Fruit fly (Drosophila melanogaster) whole organism, wandering third instar larva: Measurements from ENCODE around the gene Ctr1B.
A peak's percentile ranks its signal among the peaks of the same experiment; 100 is the strongest.

Source experiments
- Abd-B ChIP-seq: fragments of >200 bp; optimal IDR thresholded peaks from 2 replicates; lab custom pipeline; 2017; ENCODE audit warnings: missing biosample characterization, missing genetic modification characterization
- CG32264 ChIP-seq: fragments of 200-800 bp; sonication (Bioruptor generic); optimal IDR thresholded peaks from 2 replicates; lab custom pipeline; 2016; ENCODE audit warnings: missing biosample characterization, missing genetic modification characterization
- CG9705 ChIP-seq: fragments of 200-800 bp; sonication (Bioruptor generic); optimal IDR thresholded peaks from 2 replicates; lab custom pipeline; 2018; ENCODE audit warnings: missing biosample characterization, mild to moderate bottlenecking, missing genetic modification characterization
- CrebA ChIP-seq: fragments of 200-800 bp; sonication (Bioruptor generic); optimal IDR thresholded peaks from 2 replicates; lab custom pipeline; 2016; ENCODE audit warnings: missing biosample characterization, mild to moderate bottlenecking, missing genetic modification characterization, borderline replicate concordance
- Dfd ChIP-seq: fragments of >200 bp; optimal IDR thresholded peaks from 2 replicates; lab custom pipeline; 2017; ENCODE audit warnings: missing biosample characterization, missing genetic modification characterization
- Dif ChIP-seq: fragments of 200-275, 200-300 bp; sonication (Bioruptor generic); optimal IDR thresholded peaks from 2 replicates; lab custom pipeline; 2018; ENCODE audit warnings: missing biosample characterization, missing genetic modification characterization; ENCODE audit not compliant: partially characterized antibody
- GATAd ChIP-seq: sonication (Bioruptor generic); optimal IDR thresholded peaks from 2 replicates; lab custom pipeline; 2016; ENCODE audit warnings: missing biosample characterization, missing genetic modification characterization
- HLH106 ChIP-seq: fragments of 200-800 bp; optimal IDR thresholded peaks from 3 replicates; lab custom pipeline; 2019; ENCODE audit warnings: missing biosample characterization, mild to moderate bottlenecking, missing genetic modification characterization, moderate library complexity
- Hnf4 ChIP-seq: fragments of 200-800 bp; sonication (Bioruptor generic); optimal IDR thresholded peaks from 2 replicates; lab custom pipeline; 2016; ENCODE audit warnings: missing biosample characterization, mild to moderate bottlenecking, missing genetic modification characterization
- Hr78 ChIP-seq: fragments of >200 bp; optimal IDR thresholded peaks from 2 replicates; lab custom pipeline; 2017; ENCODE audit warnings: missing biosample characterization, missing genetic modification characterization
- Hr83 ChIP-seq: fragments of 200-300 bp; sonication (Bioruptor generic); optimal IDR thresholded peaks from 2 replicates; lab custom pipeline; 2016; ENCODE audit warnings: missing biosample characterization, mild to moderate bottlenecking, missing genetic modification characterization, moderate library complexity; ENCODE audit not compliant: poor library complexity, severe bottlenecking
- Jra ChIP-seq: sonication (Bioruptor generic); optimal IDR thresholded peaks from 2 replicates; lab custom pipeline; 2016; ENCODE audit warnings: missing biosample characterization, missing genetic modification characterization
- Mio ChIP-seq: sonication (Bioruptor generic); optimal IDR thresholded peaks from 2 replicates; lab custom pipeline; 2016; ENCODE audit warnings: missing biosample characterization, missing genetic modification characterization
- Myc ChIP-seq: fragments of >200 bp; optimal IDR thresholded peaks from 2 replicates; lab custom pipeline; 2017
- N ChIP-seq: fragments of >200 bp; optimal IDR thresholded peaks from 2 replicates; lab custom pipeline; 2018; ENCODE audit warnings: missing biosample characterization, missing external identifiers, missing genetic modification characterization
- OdsH ChIP-seq: fragments of 200-800 bp; sonication (Bioruptor generic); optimal IDR thresholded peaks from 2 replicates; lab custom pipeline; 2016; ENCODE audit warnings: missing biosample characterization, mild to moderate bottlenecking, missing genetic modification characterization
- Rel ChIP-seq, 2 experiments: fragments of 200-800 bp; sonication (Bioruptor generic) in 1 of 2; optimal IDR thresholded peaks; 2 replicates in 1 of 2; 3 replicates in 1 of 2; lab custom pipeline; 2016 to 2019; ENCODE audit warnings: mild to moderate bottlenecking in 2 of 2, missing biosample characterization in 2 of 2, missing genetic modification characterization in 2 of 2, moderate library complexity in 1 of 2
- Sp1 ChIP-seq: fragments of 200-800 bp; sonication (Bioruptor generic); optimal IDR thresholded peaks from 3 replicates; lab custom pipeline; 2019; ENCODE audit warnings: missing biosample characterization, mild to moderate bottlenecking, missing genetic modification characterization, moderate library complexity
- Vsx2 ChIP-seq: fragments of 200-300, 225-300 bp; sonication (Bioruptor generic); optimal IDR thresholded peaks from 2 replicates; lab custom pipeline; 2018; ENCODE audit warnings: missing biosample characterization, missing genetic modification characterization; ENCODE audit not compliant: partially characterized antibody
- br ChIP-seq: fragments of 200-800 bp; sonication (Bioruptor generic); optimal IDR thresholded peaks from 2 replicates; lab custom pipeline; 2016; ENCODE audit warnings: missing biosample characterization, missing genetic modification characterization
- brk ChIP-seq: fragments of 200-800 bp; sonication (Bioruptor generic); optimal IDR thresholded peaks from 2 replicates; lab custom pipeline; 2016; ENCODE audit warnings: missing biosample characterization, mild to moderate bottlenecking, missing genetic modification characterization
- dl ChIP-seq, 2 experiments: fragments of 175-275, 200-275 bp in 1 of 2; fragments of 200-275 bp in 1 of 2; sonication (Bioruptor generic); optimal IDR thresholded peaks; lab custom pipeline; 2018; ENCODE audit warnings: mild to moderate bottlenecking in 2 of 2, missing biosample characterization in 2 of 2, missing genetic modification characterization in 2 of 2, moderate library complexity in 2 of 2; ENCODE audit not compliant: partially characterized antibody in 2 of 2, insufficient read depth in 1 of 2
- dmrt93B ChIP-seq: fragments of 200-800 bp; sonication (Bioruptor generic); optimal IDR thresholded peaks from 2 replicates; lab custom pipeline; 2018; ENCODE audit warnings: missing biosample characterization, mild to moderate bottlenecking, missing genetic modification characterization
- dsf ChIP-seq: sonication (Bioruptor generic); optimal IDR thresholded peaks from 2 replicates; lab custom pipeline; 2016; ENCODE audit warnings: missing biosample characterization, missing genetic modification characterization, borderline replicate concordance
- ey ChIP-seq: fragments of 200-800 bp; sonication (Bioruptor generic); optimal IDR thresholded peaks from 2 replicates; lab custom pipeline; 2016; ENCODE audit warnings: missing biosample characterization, missing genetic modification characterization
- foxo ChIP-seq, 2 experiments: fragments of 200-800 bp; sonication (Bioruptor generic); optimal IDR thresholded peaks; 2 replicates in 1 of 2; 3 replicates in 1 of 2; lab custom pipeline; 2016 to 2017; ENCODE audit warnings: missing biosample characterization in 2 of 2, missing genetic modification characterization in 2 of 2
- fru ChIP-seq: fragments of 200-800 bp; sonication (Bioruptor generic); optimal IDR thresholded peaks from 3 replicates; lab custom pipeline; 2016; ENCODE audit warnings: missing biosample characterization, mild to moderate bottlenecking, missing genetic modification characterization
- h ChIP-seq: fragments of 200-800 bp; sonication (Bioruptor generic); optimal IDR thresholded peaks from 3 replicates; lab custom pipeline; 2016; ENCODE audit warnings: missing biosample characterization, mild to moderate bottlenecking, missing genetic modification characterization
- jim ChIP-seq: fragments of 175-275, 200-325 bp; sonication (Bioruptor generic); optimal IDR thresholded peaks from 2 replicates; lab custom pipeline; 2016; ENCODE audit warnings: missing biosample characterization, mild to moderate bottlenecking, missing genetic modification characterization
- psq ChIP-seq: fragments of 200-800 bp; sonication (Bioruptor generic); optimal IDR thresholded peaks from 3 replicates; lab custom pipeline; 2017; ENCODE audit warnings: missing biosample characterization, mild to moderate bottlenecking, missing genetic modification characterization, moderate library complexity
- rgr ChIP-seq: fragments of 200-800 bp; sonication (Bioruptor generic); optimal IDR thresholded peaks from 3 replicates; lab custom pipeline; 2016; ENCODE audit warnings: missing biosample characterization, mild to moderate bottlenecking, missing genetic modification characterization
- sage ChIP-seq: fragments of 200-800 bp; sonication (Bioruptor generic); optimal IDR thresholded peaks from 2 replicates; lab custom pipeline; 2016; ENCODE audit warnings: missing biosample characterization, mild to moderate bottlenecking, missing genetic modification characterization
- sv ChIP-seq: fragments of 200-800 bp; sonication (Bioruptor generic); optimal IDR thresholded peaks from 3 replicates; lab custom pipeline; 2016; ENCODE audit warnings: missing biosample characterization, missing genetic modification characterization
- tai ChIP-seq: sonication (Bioruptor generic); optimal IDR thresholded peaks from 2 replicates; lab custom pipeline; 2016; ENCODE audit warnings: missing biosample characterization, missing genetic modification characterization
- woc ChIP-seq: sonication (Bioruptor generic); optimal IDR thresholded peaks from 2 replicates; lab custom pipeline; 2016; ENCODE audit warnings: missing biosample characterization, mild to moderate bottlenecking, missing genetic modification characterization

Ctr1B gene

dm6 chr3R:8327967-8328789 lies 10.8 kb downstream of the Ctr1B start:
- TF ChIP-seq Dfd (GFP tag; lab: Kevin White, UChicago): no peak
- TF ChIP-seq dmrt93B: no peak
- TF ChIP-seq dl (GFP tag; optimal IDR thresholded peaks at IDR 0.05; lab: Kevin White, UChicago; ENCODE audit: insufficient read depth in 1 of 2, partially characterized antibody in 2 of 2): no peak
- TF ChIP-seq brk: no peak
- no peak for TF ChIP-seq Hnf4 (GFP tag; lab: Kevin White, UChicago)
- no peak for TF ChIP-seq h (GFP tag; lab: Kevin White, UChicago)
- no peak for TF ChIP-seq sage
- TF ChIP-seq Mio: no peak
- no peak for TF ChIP-seq GATAd (GFP tag; lab: Kevin White, UChicago)
- no peak for TF ChIP-seq Jra (GFP tag; lab: Kevin White, UChicago)
- TF ChIP-seq woc (GFP tag; lab: Kevin White, UChicago): no peak
- no peak for TF ChIP-seq CG9705
- no peak for TF ChIP-seq Vsx2

DNA sequence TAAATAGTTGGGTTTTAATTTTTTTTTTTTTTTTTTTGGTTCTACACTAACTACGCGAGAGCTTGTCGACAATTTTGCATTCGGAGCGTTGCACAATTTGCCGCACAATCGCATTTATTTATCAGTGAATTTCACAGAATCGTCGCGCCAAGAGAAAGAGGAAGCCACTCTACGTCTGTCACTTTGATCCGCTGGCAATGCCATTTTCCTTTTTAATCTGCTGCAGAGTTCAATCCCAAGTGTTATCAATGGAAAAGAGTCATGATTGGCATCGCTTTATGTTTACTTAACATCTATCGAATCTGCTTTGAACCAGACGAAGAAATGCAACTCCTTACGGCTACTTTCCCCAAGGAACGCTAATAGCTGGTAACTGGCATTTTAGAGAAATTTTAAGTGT lies 12.2 kb downstream of the Ctr1B start:
- TF ChIP-seq br (no peak), CG32264 (no peak), Hr78 (no peak), OdsH (GFP tag; lab: Kevin White, UChicago) (no peak), Dfd (GFP tag; lab: Kevin White, UChicago) (no peak), jim (no peak), h (GFP tag; lab: Kevin White, UChicago) (no peak), HLH106 (tag; lab: Kevin White, UChicago) (no peak)

dm6 chr3R:8333768-8334470 lies 16.5 kb downstream of the Ctr1B start, which contains the start of gene Poxm:
Poxm (minus strand) TSS chr3R:8333792.
- TF ChIP-seq N (GFP tag; lab: Kevin White, UChicago): peak; percentile 44
- no peak for TF ChIP-seq Myc
- TF ChIP-seq CG9705: peak; percentile 87
- TF ChIP-seq CrebA (GFP tag; lab: Kevin White, UChicago): no peak
- TF ChIP-seq Sp1 (GFP tag; lab: Kevin White, UChicago): peak; percentile 94
- TF ChIP-seq Mio: peak; percentile 17
- peak; percentile 95 for TF ChIP-seq HLH106 (tag; lab: Kevin White, UChicago)
- TF ChIP-seq GATAd (GFP tag; lab: Kevin White, UChicago): no peak
- no peak for TF ChIP-seq Rel (GFP tag; optimal IDR thresholded peaks at IDR 0.05; lab: Kevin White, UChicago)
- peak; percentile 54 for TF ChIP-seq Rel (tag; optimal IDR thresholded peaks at IDR 0.05; lab: Kevin White, UChicago)
- peak; percentile 85 for TF ChIP-seq OdsH (GFP tag; lab: Kevin White, UChicago)
- TF ChIP-seq Hr83 (GFP tag; lab: Kevin White, UChicago): peak; percentile 19
- TF ChIP-seq Hr78: no peak
- peak; percentile 1 for TF ChIP-seq CG32264
- peak; percentile 81 for TF ChIP-seq rgr (GFP tag; lab: Kevin White, UChicago)
- TF ChIP-seq fru: peak; percentile 90
- TF ChIP-seq br: peak; percentile 62
- peak; percentile 69 for TF ChIP-seq sage
- peak; percentile 90 for TF ChIP-seq h (GFP tag; lab: Kevin White, UChicago)
- TF ChIP-seq psq (GFP tag; lab: Kevin White, UChicago): peak; percentile 89
- TF ChIP-seq dsf (GFP tag; lab: Kevin White, UChicago): peak; percentile 46
- no peak for TF ChIP-seq Vsx2
- peak; percentile 97 for TF ChIP-seq dmrt93B
- no peak for TF ChIP-seq Abd-B (GFP tag; lab: Kevin White, UChicago)
- peak; percentile 45 to 52 for TF ChIP-seq dl (GFP tag; optimal IDR thresholded peaks at IDR 0.05; lab: Kevin White, UChicago; ENCODE audit: insufficient read depth in 1 of 2, partially characterized antibody in 2 of 2)
- peak; percentile 78 for TF ChIP-seq Dif (GFP tag; lab: Kevin White, UChicago)
- TF ChIP-seq foxo (GFP tag; optimal IDR thresholded peaks at IDR 0.05; lab: Kevin White, UChicago): peak in 1 of 2 experiments; percentile 93
- TF ChIP-seq Hnf4 (GFP tag; lab: Kevin White, UChicago): peak; percentile 49
- peak; percentile 79 for TF ChIP-seq ey (GFP tag; lab: Kevin White, UChicago)
- TF ChIP-seq tai (GFP tag; lab: Kevin White, UChicago): no peak
- TF ChIP-seq sv (GFP tag; lab: Kevin White, UChicago): peak; percentile 83
- no peak for TF ChIP-seq jim
- peak; percentile 83 for TF ChIP-seq Dfd (GFP tag; lab: Kevin White, UChicago)
- TF ChIP-seq Jra (GFP tag; lab: Kevin White, UChicago): peak; percentile 26
- TF ChIP-seq, all 38 proteins: peak for 25
